Worm (Caenorhabditis elegans): ENCODE results near the gene F52E1.2.

DNA sequence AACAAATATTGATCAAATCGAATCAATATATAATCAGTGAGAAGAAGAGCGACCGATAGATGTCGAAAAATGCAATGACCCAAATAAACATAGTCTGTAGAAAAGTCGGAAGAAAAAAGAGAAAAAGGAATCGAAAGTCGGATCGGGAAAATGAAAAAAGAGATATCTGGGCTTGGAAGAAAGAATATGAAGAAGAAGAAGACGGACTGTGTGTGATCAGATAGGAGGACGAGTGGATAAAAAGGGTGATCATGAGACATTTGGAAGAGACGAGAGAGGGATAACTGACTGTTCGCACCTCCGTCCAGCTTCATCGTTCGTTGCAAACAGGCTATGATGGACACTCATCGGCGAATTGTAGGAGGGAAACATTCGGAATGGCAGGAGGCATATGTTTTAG is 801 bp upstream of the F52E1.2 start:
- no peak for TF ChIP-seq unc-62 (GFP tag; optimal IDR thresholded peaks at IDR 0.05)
- no peak for TF ChIP-seq aly-2 (tag; optimal IDR thresholded peaks at IDR 0.05)
- no peak for TF ChIP-seq ztf-11 (tag; optimal IDR thresholded peaks at IDR 0.05)
- TF ChIP-seq ama-1 (optimal IDR thresholded peaks at IDR 0.05), result no peak
- TF ChIP-seq nhr-28 (tag; optimal IDR thresholded peaks at IDR 0.05), result no peak
- no peak for TF ChIP-seq mab-9 (GFP tag; IDR thresholded peaks at IDR 0.05)
